Fruit fly (Drosophila melanogaster) whole organism, embryonic: Measurements from ENCODE around the gene CG4594.

Experiments used
- Adf1 ChIP-seq: fragments of 200-800 bp; sonication (Bioruptor generic); IDR thresholded peaks from 2 replicates; pipeline ENCODE4 v1.3.6; 2022; ENCODE audit warnings: missing biosample characterization, missing genetic modification characterization
- CG10267 ChIP-seq: fragments of 200-800 bp; sonication (Bioruptor generic); optimal IDR thresholded peaks from 2 replicates; lab custom pipeline; 2018; ENCODE audit warnings: missing biosample characterization, mild to moderate bottlenecking, missing genetic modification characterization, moderate library complexity
- CG10321 ChIP-seq: fragments of 200-800 bp; sonication (Bioruptor generic); IDR thresholded peaks from 2 replicates; pipeline ENCODE4 v1.3.6; 2022; ENCODE audit warnings: missing biosample characterization, missing genetic modification characterization
- CG11398 ChIP-seq: fragments of 200-800 bp; sonication (Bioruptor generic); optimal IDR thresholded peaks from 2 replicates; lab custom pipeline; 2016; ENCODE audit warnings: missing biosample characterization, missing genetic modification characterization
- CG11560 ChIP-seq: fragments of 200-800 bp; sonication (Bioruptor generic); IDR thresholded peaks from 3 replicates; pipeline ENCODE4 v1.3.6; 2022; ENCODE audit warnings: missing biosample characterization, missing genetic modification characterization
- CG12236 ChIP-seq: fragments of 200-800 bp; sonication (Bioruptor generic); optimal IDR thresholded peaks from 2 replicates; lab custom pipeline; 2016; ENCODE audit warnings: missing biosample characterization, missing genetic modification characterization
- CG14014 ChIP-seq: fragments of 200-800 bp; sonication (Bioruptor generic); IDR thresholded peaks from 2 replicates; pipeline ENCODE4 v1.3.6; 2022; ENCODE audit warnings: missing biosample characterization, missing genetic modification characterization
- CG15073 ChIP-seq: fragments of 200-800 bp; sonication (Bioruptor generic); optimal IDR thresholded peaks from 2 replicates; lab custom pipeline; 2016; ENCODE audit warnings: missing biosample characterization, missing genetic modification characterization
- CG15269 ChIP-seq: fragments of 200-800 bp; sonication (Bioruptor generic); optimal IDR thresholded peaks from 2 replicates; lab custom pipeline; 2018; ENCODE audit warnings: missing biosample characterization, mild to moderate bottlenecking, missing genetic modification characterization, moderate library complexity
- CG17568 ChIP-seq: fragments of 200-800 bp; sonication (Bioruptor generic); optimal IDR thresholded peaks from 2 replicates; lab custom pipeline; 2018; ENCODE audit warnings: missing biosample characterization, mild to moderate bottlenecking, missing genetic modification characterization, moderate library complexity
- CG2116 ChIP-seq: fragments of 200-800 bp; sonication (Bioruptor generic); optimal IDR thresholded peaks from 3 replicates; lab custom pipeline; 2018; ENCODE audit warnings: missing biosample characterization, mild to moderate bottlenecking, missing genetic modification characterization
- CG2678 ChIP-seq: fragments of 200-800 bp; sonication (Bioruptor generic); optimal IDR thresholded peaks from 3 replicates; lab custom pipeline; 2019; ENCODE audit warnings: missing biosample characterization, mild to moderate bottlenecking, missing genetic modification characterization, moderate library complexity
- CG32767 ChIP-seq: fragments of 200-800 bp; sonication (Bioruptor generic); IDR thresholded peaks from 2 replicates; pipeline ENCODE4 v1.3.6; 2022; ENCODE audit warnings: missing biosample characterization, missing genetic modification characterization
- CG32772 ChIP-seq: fragments of 200-800 bp; sonication (Bioruptor generic); IDR thresholded peaks from 2 replicates; pipeline ENCODE4 v1.3.6; 2022; ENCODE audit warnings: missing biosample characterization, missing genetic modification characterization
- CG33557 ChIP-seq: fragments of 200-800 bp; sonication (Bioruptor generic); optimal IDR thresholded peaks from 2 replicates; lab custom pipeline; 2019; ENCODE audit warnings: missing biosample characterization, mild to moderate bottlenecking, missing genetic modification characterization, moderate library complexity
- CG34422 ChIP-seq: fragments of 200-800 bp; sonication (Bioruptor generic); IDR thresholded peaks from 3 replicates; pipeline ENCODE4 v1.3.6; 2022; ENCODE audit warnings: missing biosample characterization, missing genetic modification characterization
- CG42726 ChIP-seq: fragments of 200-800 bp; sonication (Bioruptor generic); IDR thresholded peaks from 2 replicates; pipeline ENCODE4 v1.3.6; 2022; ENCODE audit warnings: missing biosample characterization, missing genetic modification characterization; ENCODE audit not compliant: partially characterized antibody
- CG6791 ChIP-seq: fragments of 200-800 bp; sonication (Bioruptor generic); IDR thresholded peaks from 3 replicates; pipeline ENCODE4 v1.3.6; 2022; ENCODE audit warnings: missing biosample characterization, missing genetic modification characterization; ENCODE audit not compliant: partially characterized antibody
- CG8281 ChIP-seq: fragments of 200-800 bp; sonication (Bioruptor generic); optimal IDR thresholded peaks from 2 replicates; lab custom pipeline; 2018; ENCODE audit warnings: missing biosample characterization, mild to moderate bottlenecking, missing genetic modification characterization, moderate library complexity
- CG9437 ChIP-seq: fragments of 200-800 bp; sonication (Bioruptor generic); optimal IDR thresholded peaks from 2 replicates; lab custom pipeline; 2018; ENCODE audit warnings: missing biosample characterization, mild to moderate bottlenecking, missing genetic modification characterization
- CG9797 ChIP-seq: fragments of 200-800 bp; sonication (Bioruptor generic); optimal IDR thresholded peaks from 3 replicates; lab custom pipeline; 2018; ENCODE audit warnings: missing biosample characterization, mild to moderate bottlenecking, missing genetic modification characterization
- CG9817 ChIP-seq: fragments of 200-800 bp; sonication (Bioruptor generic); optimal IDR thresholded peaks from 2 replicates; lab custom pipeline; 2018; ENCODE audit warnings: missing biosample characterization, mild to moderate bottlenecking, missing genetic modification characterization, moderate library complexity
- Gug ChIP-seq: fragments of 200-800 bp; sonication (Bioruptor generic); IDR thresholded peaks from 4 replicates; pipeline ENCODE4 v1.3.6; 2022; ENCODE audit warnings: missing biosample characterization, missing genetic modification characterization
- Hey ChIP-seq: fragments of 200-800 bp; sonication (Bioruptor generic); optimal IDR thresholded peaks from 3 replicates; lab custom pipeline; 2018; ENCODE audit warnings: missing biosample characterization, mild to moderate bottlenecking, missing genetic modification characterization
- Myb ChIP-seq: fragments of 200-800 bp; sonication (Bioruptor generic); optimal IDR thresholded peaks from 2 replicates; lab custom pipeline; 2016; ENCODE audit warnings: missing biosample characterization, missing genetic modification characterization
- Poxn ChIP-seq: fragments of 200-800 bp; sonication (Bioruptor generic); IDR thresholded peaks from 2 replicates; pipeline ENCODE4 v1.3.6; 2022; ENCODE audit warnings: missing biosample characterization, missing genetic modification characterization
- Six4 ChIP-seq: fragments of 200-800 bp; sonication (Bioruptor generic); optimal IDR thresholded peaks from 2 replicates; lab custom pipeline; 2016; ENCODE audit warnings: missing biosample characterization, missing genetic modification characterization
- Sox100B ChIP-seq: fragments of 200-800 bp; sonication (Bioruptor generic); optimal IDR thresholded peaks from 3 replicates; lab custom pipeline; 2018; ENCODE audit warnings: missing biosample characterization, mild to moderate bottlenecking, missing genetic modification characterization
- Sox102F ChIP-seq: fragments of 200-800 bp; sonication (Bioruptor generic); optimal IDR thresholded peaks from 2 replicates; lab custom pipeline; 2018; ENCODE audit warnings: missing biosample characterization, mild to moderate bottlenecking, missing genetic modification characterization, moderate library complexity
- Stat92E ChIP-seq, 3 experiments: fragments of >200 bp in 2 of 3; fragments of 200-800 bp in 1 of 3; sonication (Bioruptor generic) in 1 of 3; optimal IDR thresholded peaks; 2 replicates each; lab custom pipeline; 2017 to 2019; ENCODE audit warnings: missing biosample characterization in 3 of 3, missing genetic modification characterization in 3 of 3, mild to moderate bottlenecking in 1 of 3, moderate library complexity in 1 of 3
- Xbp1 ChIP-seq: fragments of 200-800 bp; sonication (Bioruptor generic); optimal IDR thresholded peaks from 3 replicates; lab custom pipeline; 2016; ENCODE audit warnings: missing biosample characterization, mild to moderate bottlenecking, missing genetic modification characterization
- az2 ChIP-seq: fragments of 200-800 bp; sonication (Bioruptor generic); optimal IDR thresholded peaks from 3 replicates; lab custom pipeline; 2016; ENCODE audit warnings: missing biosample characterization, missing genetic modification characterization
- bsh ChIP-seq, 2 experiments: fragments of 200-800 bp; sonication (Bioruptor generic); optimal IDR thresholded peaks; 2 replicates each; lab custom pipeline; 2017 to 2018; ENCODE audit warnings: mild to moderate bottlenecking in 2 of 2, missing biosample characterization in 2 of 2, missing genetic modification characterization in 2 of 2, moderate library complexity in 1 of 2
- croc ChIP-seq: fragments of 200-800 bp; sonication (Bioruptor generic); conservative IDR thresholded peaks from 3 replicates; pipeline ENCODE4 v1.3.6; 2022; ENCODE audit warnings: missing biosample characterization, missing genetic modification characterization
- dimm ChIP-seq: fragments of 200-800 bp; sonication (Bioruptor generic); IDR thresholded peaks from 2 replicates; pipeline ENCODE4 v1.3.6; 2022; ENCODE audit warnings: missing biosample characterization, missing genetic modification characterization
- exex ChIP-seq: fragments of 200-800 bp; sonication (Bioruptor generic); optimal IDR thresholded peaks from 4 replicates; lab custom pipeline; 2018; ENCODE audit warnings: missing biosample characterization, mild to moderate bottlenecking, missing genetic modification characterization, moderate library complexity
- fd64A ChIP-seq: fragments of 200-800 bp; sonication (Bioruptor generic); optimal IDR thresholded peaks from 3 replicates; lab custom pipeline; 2018; ENCODE audit warnings: missing biosample characterization, mild to moderate bottlenecking, missing genetic modification characterization
- fru ChIP-seq: fragments of >200 bp; optimal IDR thresholded peaks from 2 replicates; lab custom pipeline; 2017
- grn ChIP-seq: fragments of 200-800 bp; sonication (Bioruptor generic); optimal IDR thresholded peaks from 3 replicates; lab custom pipeline; 2017; ENCODE audit warnings: missing biosample characterization, missing genetic modification characterization
- inv ChIP-seq: fragments of 200-800 bp; sonication (Bioruptor generic); IDR thresholded peaks from 2 replicates; pipeline ENCODE4 v1.3.6; 2022; ENCODE audit warnings: missing biosample characterization, missing genetic modification characterization; ENCODE audit not compliant: partially characterized antibody
- luna ChIP-seq: fragments of 200-800 bp; sonication (Bioruptor generic); optimal IDR thresholded peaks from 2 replicates; lab custom pipeline; 2016; ENCODE audit warnings: missing biosample characterization, missing genetic modification characterization
- prd ChIP-seq, 3 experiments: fragments of >200 bp in 2 of 3; fragments of 200-800 bp in 1 of 3; sonication (Bioruptor generic) in 1 of 3; optimal IDR thresholded peaks in 2 of 3; IDR thresholded peaks in 1 of 3; 2 replicates in 2 of 3; 3 replicates in 1 of 3; pipeline versions ENCODE4 v1.3.6 to Lab custom; 2017 to 2022; ENCODE audit warnings: missing biosample characterization in 1 of 3, missing genetic modification characterization in 1 of 3
- schlank ChIP-seq: fragments of 200-800 bp; sonication (Bioruptor generic); optimal IDR thresholded peaks from 2 replicates; lab custom pipeline; 2018; ENCODE audit warnings: missing biosample characterization, mild to moderate bottlenecking, missing genetic modification characterization
- slou ChIP-seq: fragments of 200-800 bp; sonication (Bioruptor generic); optimal IDR thresholded peaks from 3 replicates; lab custom pipeline; 2016; ENCODE audit warnings: missing biosample characterization, missing genetic modification characterization
- slp2 ChIP-seq: fragments of 200-800 bp; sonication (Bioruptor generic); optimal IDR thresholded peaks from 2 replicates; lab custom pipeline; 2016; ENCODE audit warnings: missing biosample characterization, missing genetic modification characterization
- tgo ChIP-seq: fragments of 200-800 bp; sonication (Bioruptor generic); IDR thresholded peaks from 3 replicates; pipeline ENCODE4 v1.3.6; 2022; ENCODE audit warnings: missing biosample characterization, missing genetic modification characterization
- zen2 ChIP-seq: fragments of 200-800 bp; sonication (Bioruptor generic); IDR thresholded peaks from 3 replicates; pipeline ENCODE4 v1.3.6; 2022; ENCODE audit warnings: missing biosample characterization, missing genetic modification characterization; ENCODE audit not compliant: partially characterized antibody

Gene CG4594

DNA sequence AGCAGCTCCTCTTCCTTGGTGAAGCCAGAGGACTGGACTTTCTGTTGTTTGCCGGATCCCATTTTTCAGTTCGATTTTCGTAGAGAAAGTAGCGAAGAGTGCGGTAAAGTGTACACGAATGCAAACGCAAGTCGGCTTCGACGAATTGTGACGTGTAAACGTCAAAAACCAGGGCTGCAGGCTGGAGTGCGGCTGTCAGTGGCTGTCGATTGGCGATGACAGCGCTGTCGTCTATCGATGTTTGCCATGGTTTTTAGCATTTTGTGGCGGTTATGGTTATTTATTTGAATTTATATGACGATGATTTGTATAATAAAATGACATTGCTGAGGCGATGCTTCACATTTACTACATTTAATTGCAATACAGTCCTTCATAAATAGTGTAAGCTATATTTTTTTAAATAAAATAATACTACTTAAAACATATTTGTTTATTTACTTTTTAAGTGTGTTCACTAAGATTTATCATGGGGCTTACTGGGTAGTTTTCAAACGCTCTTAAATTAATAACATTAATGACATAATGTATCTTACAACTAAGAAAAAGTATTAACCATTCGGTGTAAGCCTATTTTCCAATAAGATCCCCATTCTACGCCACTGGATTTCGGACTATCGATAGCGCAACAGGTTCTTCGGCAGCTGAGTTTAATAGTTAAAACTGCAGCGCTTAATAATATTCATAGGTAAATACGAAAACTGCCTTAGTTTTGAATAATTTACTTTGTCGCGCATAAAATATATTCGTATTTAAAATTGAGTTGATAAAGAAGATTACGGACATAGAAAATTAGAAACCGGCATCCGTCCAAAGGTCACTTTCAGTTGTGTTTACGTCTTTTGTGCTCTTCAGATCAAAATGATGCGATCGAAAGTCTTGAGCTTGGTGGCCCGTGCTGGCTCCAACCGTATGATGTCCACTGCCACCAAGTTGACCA is 1.7 kb upstream of the CG4594 start, which contains the start of the genes CG5885 and CG4598 (continued):
- TF ChIP-seq Xbp1 (GFP tag; lab: Kevin White, UChicago): peak; percentile 81
- no peak for TF ChIP-seq CG17568 (GFP tag; lab: Kevin White, UChicago)
- no peak for TF ChIP-seq prd (optimal IDR thresholded peaks at IDR 0.05; lab: Kevin White, UChicago)
- peak; percentile 54; the same call in 2 of the 3 replicates for TF ChIP-seq prd (GFP tag; IDR thresholded peaks at IDR 0.05; lab: Robert Waterston, UW)
- TF ChIP-seq tgo (GFP tag; lab: Robert Waterston, UW): peak; percentile 44; the same call in 2 of the 3 replicates
- TF ChIP-seq grn (GFP tag; lab: Kevin White, UChicago): no peak
- TF ChIP-seq CG9817 (tag; lab: Kevin White, UChicago): peak; percentile 34
- peak; percentile 53 for TF ChIP-seq CG9437 (GFP tag; lab: Kevin White, UChicago)
- TF ChIP-seq CG33557 (GFP tag; lab: Kevin White, UChicago): peak; percentile 48
- no peak for TF ChIP-seq fru (lab: Kevin White, UChicago)
- TF ChIP-seq croc (GFP tag; lab: Robert Waterston, UW): 0 out of 3 replicates have a peak, but pooled peaks have one; percentile 25
- TF ChIP-seq CG2678 (tag; lab: Kevin White, UChicago): peak; percentile 76
- no peak for TF ChIP-seq CG15073 (GFP tag; lab: Kevin White, UChicago)
- peak; percentile 47 for TF ChIP-seq CG9797 (GFP tag; lab: Kevin White, UChicago)
- no peak for TF ChIP-seq CG8281 (tag; lab: Kevin White, UChicago)
- peak; percentile 78 for TF ChIP-seq CG6791 (GFP tag; lab: Robert Waterston, UW)
- TF ChIP-seq CG2116 (GFP tag; lab: Kevin White, UChicago): peak; percentile 90
- no peak for TF ChIP-seq Hey (tag; lab: Kevin White, UChicago)
- TF ChIP-seq CG34422 (GFP tag; lab: Robert Waterston, UW): peak; percentile 63; the same call in 2 of the 3 replicates
- TF ChIP-seq inv (GFP tag; lab: Robert Waterston, UW): peak; percentile 58
- TF ChIP-seq CG10321: no peak
- TF ChIP-seq CG32772 (GFP tag; lab: Robert Waterston, UW): peak; percentile 28; the same call in 1 of the 2 replicates
- no peak for TF ChIP-seq luna (GFP tag; lab: Kevin White, UChicago)
- TF ChIP-seq Six4 (GFP tag; lab: Kevin White, UChicago): no peak
- peak; percentile 71 for TF ChIP-seq CG10267
- peak; percentile 65 for TF ChIP-seq Sox100B (GFP tag; lab: Kevin White, UChicago)
- TF ChIP-seq zen2 (GFP tag; lab: Robert Waterston, UW): peak; percentile 72; the same call in 2 of the 3 replicates
- peak; percentile 50 for TF ChIP-seq schlank (tag; lab: Kevin White, UChicago)
- peak; percentile 50 for TF ChIP-seq Adf1
- TF ChIP-seq Myb (GFP tag; lab: Kevin White, UChicago): peak; percentile 84
- no peak for TF ChIP-seq Poxn (GFP tag; lab: Robert Waterston, UW)
- no peak for TF ChIP-seq slp2 (GFP tag; lab: Kevin White, UChicago)
- peak; percentile 34; the same call in 1 of the 2 replicates for TF ChIP-seq CG32767 (GFP tag; lab: Robert Waterston, UW)
- peak; percentile 44 for TF ChIP-seq exex
- TF ChIP-seq CG42726 (GFP tag; lab: Robert Waterston, UW): peak; percentile 76
- no peak for TF ChIP-seq CG11398 (GFP tag; lab: Kevin White, UChicago)
- TF ChIP-seq dimm (GFP tag; lab: Robert Waterston, UW): no peak
- peak; percentile 56; the same call in 2 of the 4 replicates for TF ChIP-seq Gug (GFP tag; lab: Robert Waterston, UW)
- peak in 1 of 3 experiments; percentile 52 for TF ChIP-seq Stat92E (GFP tag; optimal IDR thresholded peaks at IDR 0.05; lab: Kevin White, UChicago)
- TF ChIP-seq CG12236 (GFP tag; lab: Kevin White, UChicago): no peak
- TF ChIP-seq bsh (GFP tag; optimal IDR thresholded peaks at IDR 0.05; lab: Kevin White, UChicago): peak; percentile 66 to 74
- TF ChIP-seq CG14014: peak; percentile 59
- TF ChIP-seq az2 (GFP tag; lab: Kevin White, UChicago): peak; percentile 76
- no peak for TF ChIP-seq fd64A (GFP tag; lab: Kevin White, UChicago)
- peak; percentile 80 for TF ChIP-seq Sox102F (GFP tag; lab: Kevin White, UChicago)
- peak; percentile 80 for TF ChIP-seq CG15269 (tag; lab: Kevin White, UChicago)
- peak; percentile 12 for TF ChIP-seq slou
- peak; percentile 41; the same call in 1 of the 3 replicates for TF ChIP-seq CG11560 (tag; lab: Robert Waterston, UW)
